Fruit fly (Drosophila melanogaster) whole organism, embryonic: ENCODE data around the gene Jhbp7.

Source experiments
- ATbp ChIP-seq: fragments of 200-800 bp; sonication (Bioruptor generic); optimal IDR thresholded peaks from 2 replicates; lab custom pipeline; 2017; ENCODE audit warnings: missing biosample characterization, mild to moderate bottlenecking, missing genetic modification characterization, missing genetic modification reagents
- CG10267 ChIP-seq: fragments of 200-800 bp; sonication (Bioruptor generic); optimal IDR thresholded peaks from 2 replicates; lab custom pipeline; 2018; ENCODE audit warnings: missing biosample characterization, mild to moderate bottlenecking, missing genetic modification characterization, moderate library complexity
- CG10274 ChIP-seq: fragments of 200-800 bp; sonication (Bioruptor generic); optimal IDR thresholded peaks from 3 replicates; lab custom pipeline; 2017; ENCODE audit warnings: missing biosample characterization, mild to moderate bottlenecking, missing genetic modification characterization
- CG10979 ChIP-seq: fragments of 200-800 bp; sonication (Bioruptor generic); optimal IDR thresholded peaks from 2 replicates; lab custom pipeline; 2018; ENCODE audit warnings: missing biosample characterization, mild to moderate bottlenecking, missing genetic modification characterization, moderate library complexity
- CG12104 ChIP-seq: fragments of 200-800 bp; sonication (Bioruptor generic); optimal IDR thresholded peaks from 3 replicates; lab custom pipeline; 2016; ENCODE audit warnings: missing biosample characterization, missing genetic modification characterization
- CG13624 ChIP-seq: fragments of 200-800 bp; sonication (Bioruptor generic); optimal IDR thresholded peaks from 2 replicates; lab custom pipeline; 2016; ENCODE audit warnings: missing biosample characterization, missing genetic modification characterization
- CG13775 ChIP-seq: fragments of 200-800 bp; sonication (Bioruptor generic); optimal IDR thresholded peaks from 3 replicates; lab custom pipeline; 2017; ENCODE audit warnings: missing biosample characterization, mild to moderate bottlenecking, missing genetic modification characterization
- CG14860 ChIP-seq: fragments of 200-800 bp; sonication (Bioruptor generic); IDR thresholded peaks from 3 replicates; pipeline ENCODE4 v1.3.6; 2022; ENCODE audit warnings: missing biosample characterization, missing genetic modification characterization; ENCODE audit not compliant: partially characterized antibody
- CG16815 ChIP-seq: fragments of 200-800 bp; sonication (Bioruptor generic); optimal IDR thresholded peaks from 3 replicates; lab custom pipeline; 2017; ENCODE audit warnings: missing biosample characterization, mild to moderate bottlenecking, missing genetic modification characterization
- CG16863 ChIP-seq: fragments of 200-800 bp; sonication (Bioruptor generic); optimal IDR thresholded peaks from 3 replicates; lab custom pipeline; 2016; ENCODE audit warnings: missing biosample characterization, missing genetic modification characterization
- CG17359 ChIP-seq: fragments of 200-800 bp; sonication (Bioruptor generic); optimal IDR thresholded peaks from 3 replicates; lab custom pipeline; 2018; ENCODE audit warnings: missing biosample characterization, mild to moderate bottlenecking, missing genetic modification characterization, moderate library complexity
- CG17385 ChIP-seq: fragments of 200-800 bp; sonication (Bioruptor generic); optimal IDR thresholded peaks from 3 replicates; lab custom pipeline; 2018; ENCODE audit warnings: missing biosample characterization, mild to moderate bottlenecking, missing genetic modification characterization
- CG17912 ChIP-seq: fragments of 200-800 bp; sonication (Bioruptor generic); optimal IDR thresholded peaks from 2 replicates; lab custom pipeline; 2018; ENCODE audit warnings: missing biosample characterization, mild to moderate bottlenecking, missing genetic modification characterization
- CG2120 ChIP-seq: fragments of 200-800 bp; sonication (Bioruptor generic); optimal IDR thresholded peaks from 3 replicates; lab custom pipeline; 2016; ENCODE audit warnings: missing biosample characterization, missing genetic modification characterization
- CG31441 ChIP-seq: fragments of 200-800 bp; sonication (Bioruptor generic); IDR thresholded peaks from 2 replicates; pipeline ENCODE4 v1.3.6; 2022; ENCODE audit warnings: missing biosample characterization, missing genetic modification characterization
- CG33213 ChIP-seq: fragments of 200-800 bp; sonication (Bioruptor generic); optimal IDR thresholded peaks from 3 replicates; lab custom pipeline; 2016; ENCODE audit warnings: missing biosample characterization, missing genetic modification characterization
- CG4707 ChIP-seq: fragments of 200-800 bp; sonication (Bioruptor generic); optimal IDR thresholded peaks from 2 replicates; lab custom pipeline; 2018; ENCODE audit warnings: missing biosample characterization, mild to moderate bottlenecking, missing genetic modification characterization, moderate library complexity
- CG5245 ChIP-seq: fragments of 200-800 bp; sonication (Bioruptor generic); optimal IDR thresholded peaks from 3 replicates; lab custom pipeline; 2016; ENCODE audit warnings: missing biosample characterization, missing genetic modification characterization
- CG6654 ChIP-seq: fragments of 200-800 bp; sonication (Bioruptor generic); optimal IDR thresholded peaks from 2 replicates; lab custom pipeline; 2017; ENCODE audit warnings: missing biosample characterization, mild to moderate bottlenecking, missing genetic modification characterization
- CG8944 ChIP-seq: fragments of 200-800 bp; sonication (Bioruptor generic); optimal IDR thresholded peaks from 3 replicates; lab custom pipeline; 2016; ENCODE audit warnings: missing biosample characterization, missing genetic modification characterization
- CG9609 ChIP-seq: fragments of 200-800 bp; sonication (Bioruptor generic); optimal IDR thresholded peaks from 3 replicates; lab custom pipeline; 2016; ENCODE audit warnings: missing biosample characterization, missing genetic modification characterization
- Chrac-16 ChIP-seq: fragments of 200-800 bp; sonication (Bioruptor generic); optimal IDR thresholded peaks from 3 replicates; lab custom pipeline; 2016; ENCODE audit warnings: missing biosample characterization, missing genetic modification characterization
- ERR ChIP-seq: fragments of 200-800 bp; sonication (Bioruptor generic); optimal IDR thresholded peaks from 2 replicates; lab custom pipeline; 2016; ENCODE audit warnings: missing biosample characterization, missing genetic modification characterization
- H15 ChIP-seq: fragments of 200-800 bp; sonication (Bioruptor generic); IDR thresholded peaks from 3 replicates; pipeline ENCODE4 v1.3.6; 2022; ENCODE audit warnings: missing biosample characterization, missing genetic modification characterization
- Lpt ChIP-seq: fragments of >200 bp; optimal IDR thresholded peaks from 2 replicates; lab custom pipeline; 2018; ENCODE audit warnings: missing biosample characterization, missing genetic modification characterization
- MTF-1 ChIP-seq: fragments of 200-800 bp; sonication (Bioruptor generic); optimal IDR thresholded peaks from 2 replicates; lab custom pipeline; 2018; ENCODE audit warnings: missing biosample characterization, mild to moderate bottlenecking, missing genetic modification characterization, borderline replicate concordance
- Meics ChIP-seq: fragments of 200-800 bp; sonication (Bioruptor generic); optimal IDR thresholded peaks from 2 replicates; lab custom pipeline; 2017; ENCODE audit warnings: missing biosample characterization, mild to moderate bottlenecking, missing genetic modification characterization
- Mrtf ChIP-seq: fragments of 200-800 bp; sonication (Bioruptor generic); IDR thresholded peaks from 3 replicates; pipeline ENCODE4 v1.3.6; 2022; ENCODE audit warnings: missing biosample characterization, missing genetic modification characterization
- NC2α ChIP-seq: fragments of 200-800 bp; sonication (Bioruptor generic); optimal IDR thresholded peaks from 2 replicates; lab custom pipeline; 2016; ENCODE audit warnings: missing biosample characterization, missing genetic modification characterization
- Nf-YA ChIP-seq: fragments of 200-800 bp; sonication (Bioruptor generic); IDR thresholded peaks from 2 replicates; pipeline ENCODE4 v1.3.6; 2022; ENCODE audit warnings: missing biosample characterization, missing genetic modification characterization
- PHDP ChIP-seq: fragments of 200-800 bp; sonication (Bioruptor generic); optimal IDR thresholded peaks from 3 replicates; lab custom pipeline; 2018; ENCODE audit warnings: missing biosample characterization, mild to moderate bottlenecking, missing genetic modification characterization, moderate library complexity
- Xbp1 ChIP-seq: fragments of 200-800 bp; sonication (Bioruptor generic); optimal IDR thresholded peaks from 3 replicates; lab custom pipeline; 2016; ENCODE audit warnings: missing biosample characterization, mild to moderate bottlenecking, missing genetic modification characterization
- aop ChIP-seq: fragments of 200-800 bp; sonication (Bioruptor generic); IDR thresholded peaks from 2 replicates; pipeline ENCODE4 v1.3.6; 2022; ENCODE audit warnings: missing biosample characterization, missing genetic modification characterization
- fru ChIP-seq: fragments of >200 bp; optimal IDR thresholded peaks from 2 replicates; lab custom pipeline; 2017
- gcm ChIP-seq: fragments of 200-800 bp; sonication (Bioruptor generic); optimal IDR thresholded peaks from 2 replicates; lab custom pipeline; 2019; ENCODE audit warnings: missing biosample characterization, mild to moderate bottlenecking, missing genetic modification characterization, moderate library complexity
- grau ChIP-seq: fragments of 200-800 bp; optimal IDR thresholded peaks from 3 replicates; lab custom pipeline; 2019; ENCODE audit warnings: missing biosample characterization, mild to moderate bottlenecking, missing genetic modification characterization, moderate library complexity
- her ChIP-seq: fragments of 200-800 bp; sonication (Bioruptor generic); optimal IDR thresholded peaks from 2 replicates; lab custom pipeline; 2016; ENCODE audit warnings: missing biosample characterization, missing genetic modification characterization
- lmd ChIP-seq: fragments of 200-800 bp; sonication (Bioruptor generic); IDR thresholded peaks from 2 replicates; pipeline ENCODE4 v1.3.6; 2022; ENCODE audit warnings: missing biosample characterization, missing genetic modification characterization
- luna ChIP-seq: fragments of 200-800 bp; sonication (Bioruptor generic); optimal IDR thresholded peaks from 2 replicates; lab custom pipeline; 2016; ENCODE audit warnings: missing biosample characterization, missing genetic modification characterization
- mirr ChIP-seq: fragments of 200-800 bp; sonication (Bioruptor generic); optimal IDR thresholded peaks from 3 replicates; lab custom pipeline; 2018; ENCODE audit warnings: missing biosample characterization, mild to moderate bottlenecking, missing genetic modification characterization
- nau ChIP-seq: fragments of 200-800 bp; sonication (Bioruptor generic); optimal IDR thresholded peaks from 3 replicates; lab custom pipeline; 2017; ENCODE audit warnings: missing biosample characterization, mild to moderate bottlenecking, missing genetic modification characterization, missing genetic modification reagents
- org-1 ChIP-seq: fragments of 200-800 bp; sonication (Bioruptor generic); optimal IDR thresholded peaks from 2 replicates; lab custom pipeline; 2017; ENCODE audit warnings: missing biosample characterization, missing genetic modification characterization
- pan ChIP-seq, 4 experiments: fragments of >200 bp in 3 of 4; fragments of 200-800 bp in 1 of 4; sonication (Bioruptor generic) in 1 of 4; optimal IDR thresholded peaks in 3 of 4; IDR thresholded peaks in 1 of 4; 2 replicates each; pipeline versions ENCODE4 v1.3.6 to Lab custom; 2017 to 2022; ENCODE audit warnings: missing biosample characterization in 2 of 4, missing genetic modification characterization in 2 of 4, mixed read lengths in 1 of 4
- phol ChIP-seq: fragments of 200-800 bp; sonication (Bioruptor generic); optimal IDR thresholded peaks from 3 replicates; lab custom pipeline; 2018; ENCODE audit warnings: missing biosample characterization, mild to moderate bottlenecking, missing genetic modification characterization, moderate library complexity
- pita ChIP-seq: fragments of 200-800 bp; sonication (Bioruptor generic); optimal IDR thresholded peaks from 2 replicates; lab custom pipeline; 2017; ENCODE audit warnings: missing biosample characterization, mild to moderate bottlenecking, missing genetic modification characterization
- seq ChIP-seq: fragments of 200-800 bp; sonication (Bioruptor generic); IDR thresholded peaks from 2 replicates; pipeline ENCODE4 v1.3.6; 2022; ENCODE audit warnings: missing biosample characterization, missing genetic modification characterization
- tin ChIP-seq: fragments of 200-800 bp; sonication (Bioruptor generic); optimal IDR thresholded peaks from 3 replicates; lab custom pipeline; 2016; ENCODE audit warnings: missing biosample characterization, missing genetic modification characterization
- tio ChIP-seq: fragments of 200-800 bp; sonication (Bioruptor generic); optimal IDR thresholded peaks from 2 replicates; lab custom pipeline; 2017; ENCODE audit warnings: missing biosample characterization, missing genetic modification characterization, inconsistent platforms
- ttk ChIP-seq: fragments of 200-800 bp; sonication (Bioruptor generic); IDR thresholded peaks from 2 replicates; pipeline ENCODE4 v2.1.2; 2022; ENCODE audit warnings: missing biosample characterization, missing genetic modification characterization
- wdn ChIP-seq: fragments of 200-800 bp; sonication (Bioruptor generic); IDR thresholded peaks from 2 replicates; pipeline ENCODE4 v1.3.6; 2022; ENCODE audit warnings: missing biosample characterization, missing genetic modification characterization
- zfh1 ChIP-seq: fragments of 200-800 bp; sonication (Bioruptor generic); IDR thresholded peaks from 3 replicates; pipeline ENCODE4 v1.3.6; 2022; ENCODE audit warnings: missing biosample characterization, missing genetic modification characterization

Gene Jhbp7

DNA sequence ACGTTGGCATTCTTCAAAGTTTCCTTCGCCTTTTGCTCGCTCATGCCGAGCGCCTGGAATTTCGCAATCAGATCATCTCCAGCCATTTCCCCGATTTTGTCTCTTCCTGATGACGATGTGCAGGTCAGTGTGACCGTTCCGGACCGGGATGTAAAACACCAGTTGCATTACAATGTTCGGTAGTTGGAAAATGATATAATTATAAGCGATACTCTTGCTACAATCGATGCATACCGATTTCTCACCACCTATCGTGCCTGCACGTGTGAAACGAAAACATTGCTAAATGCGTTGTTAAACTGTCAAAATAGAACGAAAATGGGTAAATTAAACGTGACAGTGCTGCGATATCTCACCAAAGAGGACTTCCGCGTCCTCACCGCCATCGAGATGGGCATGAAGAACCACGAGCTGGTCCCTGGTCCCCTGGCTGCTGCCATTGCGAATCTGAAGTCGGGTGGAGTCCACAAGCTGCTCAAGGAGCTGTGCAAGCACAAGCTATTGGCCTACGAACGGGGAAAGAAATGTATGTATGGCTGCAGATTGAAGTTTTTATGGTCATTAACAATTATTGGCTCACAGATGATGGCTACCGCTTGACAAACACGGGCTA lies 28.3 kb downstream of the Jhbp7 start, which contains the start of the genes GlnRS and RIOK2 (continued):
- TF ChIP-seq tin: no peak
- no peak for TF ChIP-seq MTF-1 (GFP tag; lab: Kevin White, UChicago)
- no peak for TF ChIP-seq CG16815 (GFP tag; lab: Kevin White, UChicago)
- TF ChIP-seq mirr (GFP tag; lab: Kevin White, UChicago): peak; percentile 6
- TF ChIP-seq CG17359 (tag; lab: Kevin White, UChicago): no peak
- peak; percentile 85 for TF ChIP-seq CG14860 (GFP tag; lab: Robert Waterston, UW)
- no peak for TF ChIP-seq CG12104 (GFP tag; lab: Kevin White, UChicago)
- peak; percentile 20 for TF ChIP-seq Xbp1
- TF ChIP-seq CG4707: no peak
- TF ChIP-seq Nf-YA (GFP tag; lab: Robert Waterston, UW): no peak
- peak; percentile 16 for TF ChIP-seq CG9609 (GFP tag; lab: Kevin White, UChicago)
- peak; percentile 1 for TF ChIP-seq CG10979 (tag; lab: Kevin White, UChicago)
- TF ChIP-seq CG31441 (GFP tag; lab: Robert Waterston, UW): no peak
- TF ChIP-seq CG5245 (GFP tag; lab: Kevin White, UChicago): no peak
- peak; percentile 2 for TF ChIP-seq CG2120 (GFP tag; lab: Kevin White, UChicago)
- TF ChIP-seq nau (GFP tag; lab: Kevin White, UChicago): no peak
- no peak for TF ChIP-seq gcm
- no peak for TF ChIP-seq ATbp (GFP tag; lab: Kevin White, UChicago)
- TF ChIP-seq aop (GFP tag; lab: Robert Waterston, UW): no peak
- no peak for TF ChIP-seq her
- TF ChIP-seq CG8944 (GFP tag; lab: Kevin White, UChicago): no peak
- TF ChIP-seq PHDP (tag; lab: Kevin White, UChicago): no peak
- TF ChIP-seq CG13775 (GFP tag; lab: Kevin White, UChicago): no peak
- peak; percentile 54 for TF ChIP-seq CG33213 (GFP tag; lab: Kevin White, UChicago)
- no peak for TF ChIP-seq Lpt (GFP tag; lab: Kevin White, UChicago)
- no peak for TF ChIP-seq grau (tag; lab: Kevin White, UChicago)
- peak; percentile 35 for TF ChIP-seq ERR
- no peak for TF ChIP-seq tio
- TF ChIP-seq CG17385 (GFP tag; lab: Kevin White, UChicago): no peak
- TF ChIP-seq CG17912: peak; percentile 54
- TF ChIP-seq zfh1 (GFP tag; lab: Robert Waterston, UW): no peak
- peak; percentile 62 for TF ChIP-seq CG10267 (tag; lab: Kevin White, UChicago)
- TF ChIP-seq CG6654: no peak
- no peak for TF ChIP-seq ttk (GFP tag; lab: Robert Waterston, UW)
- no peak for TF ChIP-seq fru (lab: Kevin White, UChicago)
- TF ChIP-seq pita: no peak
- TF ChIP-seq luna (GFP tag; lab: Kevin White, UChicago): no peak
- no peak for TF ChIP-seq NC2α
- TF ChIP-seq H15 (GFP tag; lab: Robert Waterston, UW): no peak
- no peak for TF ChIP-seq Chrac-16 (GFP tag; lab: Kevin White, UChicago)
- no peak for TF ChIP-seq pan (optimal IDR thresholded peaks at IDR 0.05; lab: Kevin White, UChicago)
- TF ChIP-seq pan (GFP tag; optimal IDR thresholded peaks at IDR 0.05 in 1 of 2, IDR thresholded peaks at IDR 0.05 in 1 of 2): no peak
- no peak for TF ChIP-seq wdn (GFP tag; lab: Robert Waterston, UW)
- TF ChIP-seq CG13624 (GFP tag; lab: Kevin White, UChicago): peak; percentile 75
- TF ChIP-seq Meics: no peak
- TF ChIP-seq Mrtf (GFP tag; lab: Robert Waterston, UW): no peak
- no peak for TF ChIP-seq seq (GFP tag; lab: Robert Waterston, UW)
- TF ChIP-seq phol: peak; percentile 69
- TF ChIP-seq CG10274 (GFP tag; lab: Kevin White, UChicago): no peak
- no peak for TF ChIP-seq lmd (GFP tag; lab: Robert Waterston, UW)
- no peak for TF ChIP-seq org-1 (GFP tag; lab: Kevin White, UChicago)
- no peak for TF ChIP-seq CG16863 (GFP tag; lab: Kevin White, UChicago)
